Fruit fly (Drosophila melanogaster) whole organism, embryonic: Measurements from ENCODE around the gene CG14507.

Source experiments
- BEAF-32 ChIP-seq: fragments of 200-800 bp; sonication (Bioruptor generic); optimal IDR thresholded peaks from 3 replicates; lab custom pipeline; 2017; ENCODE audit warnings: missing biosample characterization, missing genetic modification characterization, mild to moderate bottlenecking, moderate library complexity, missing genetic modification reagents
- CG10147 ChIP-seq: fragments of 200-800 bp; sonication (Bioruptor generic); optimal IDR thresholded peaks from 2 replicates; lab custom pipeline; 2019; ENCODE audit warnings: missing biosample characterization, mild to moderate bottlenecking, missing genetic modification characterization, moderate library complexity
- CG11695 ChIP-seq: fragments of 200-800 bp; sonication (Bioruptor generic); IDR thresholded peaks from 3 replicates; pipeline ENCODE4 v1.3.6; 2022; ENCODE audit warnings: missing biosample characterization, missing genetic modification characterization
- CG12155 ChIP-seq: fragments of 200-800 bp; sonication (Bioruptor generic); optimal IDR thresholded peaks from 3 replicates; lab custom pipeline; 2016; ENCODE audit warnings: missing biosample characterization, missing genetic modification characterization
- CG15514 ChIP-seq: fragments of 200-800 bp; sonication (Bioruptor generic); optimal IDR thresholded peaks from 3 replicates; lab custom pipeline; 2017; ENCODE audit warnings: missing biosample characterization, missing genetic modification characterization, mild to moderate bottlenecking, moderate library complexity, missing genetic modification reagents
- CG16813 ChIP-seq: fragments of 200-800 bp; sonication (Bioruptor generic); IDR thresholded peaks from 3 replicates; pipeline ENCODE4 v1.3.6; 2022; ENCODE audit warnings: missing biosample characterization, missing genetic modification characterization; ENCODE audit not compliant: partially characterized antibody
- CG17186 ChIP-seq: fragments of 200-800 bp; sonication (Bioruptor generic); optimal IDR thresholded peaks from 3 replicates; lab custom pipeline; 2017; ENCODE audit warnings: missing biosample characterization, missing genetic modification reagents, missing genetic modification characterization
- CG2120 ChIP-seq: fragments of 200-800 bp; sonication (Bioruptor generic); optimal IDR thresholded peaks from 3 replicates; lab custom pipeline; 2016; ENCODE audit warnings: missing biosample characterization, missing genetic modification characterization
- CG2712 ChIP-seq: fragments of 200-800 bp; optimal IDR thresholded peaks from 3 replicates; lab custom pipeline; 2019; ENCODE audit warnings: missing biosample characterization, mild to moderate bottlenecking, missing genetic modification characterization, moderate library complexity
- CG32532 ChIP-seq: fragments of 200-800 bp; sonication (Bioruptor generic); IDR thresholded peaks from 2 replicates; pipeline ENCODE4 v1.3.6; 2022; ENCODE audit warnings: missing biosample characterization, missing genetic modification characterization
- CG34224 ChIP-seq: fragments of 200-800 bp; sonication (Bioruptor generic); IDR thresholded peaks from 3 replicates; pipeline ENCODE4 v1.3.6; 2022; ENCODE audit warnings: missing biosample characterization, missing genetic modification characterization; ENCODE audit not compliant: partially characterized antibody
- CG4617 ChIP-seq: fragments of 200-800 bp; sonication (Bioruptor generic); optimal IDR thresholded peaks from 3 replicates; lab custom pipeline; 2016; ENCODE audit warnings: missing biosample characterization, missing genetic modification characterization, borderline replicate concordance
- CG6791 ChIP-seq: fragments of 200-800 bp; sonication (Bioruptor generic); IDR thresholded peaks from 3 replicates; pipeline ENCODE4 v1.3.6; 2022; ENCODE audit warnings: missing biosample characterization, missing genetic modification characterization; ENCODE audit not compliant: partially characterized antibody
- CG7963 ChIP-seq: fragments of 200-800 bp; sonication (Bioruptor generic); IDR thresholded peaks from 3 replicates; pipeline ENCODE4 v1.3.6; 2022; ENCODE audit warnings: missing biosample characterization, missing genetic modification characterization; ENCODE audit not compliant: partially characterized antibody
- CG7987 ChIP-seq: fragments of 200-800 bp; sonication (Bioruptor generic); optimal IDR thresholded peaks from 2 replicates; lab custom pipeline; 2018; ENCODE audit warnings: missing biosample characterization, mild to moderate bottlenecking, missing genetic modification characterization, moderate library complexity
- Dll ChIP-seq: fragments of 200-800 bp; sonication (Bioruptor generic); IDR thresholded peaks from 4 replicates; pipeline ENCODE4 v1.3.6; 2022; ENCODE audit warnings: missing biosample characterization, missing genetic modification characterization; ENCODE audit not compliant: partially characterized antibody
- Doc3 ChIP-seq: fragments of 200-800 bp; sonication (Bioruptor generic); IDR thresholded peaks from 3 replicates; pipeline ENCODE4 v1.3.6; 2022; ENCODE audit warnings: missing biosample characterization, missing genetic modification characterization; ENCODE audit not compliant: partially characterized antibody
- E2f2 ChIP-seq: fragments of 200-800 bp; sonication (Bioruptor generic); IDR thresholded peaks from 2 replicates; pipeline ENCODE4 v1.3.6; 2022; ENCODE audit warnings: missing biosample characterization, missing genetic modification characterization
- Ets65A ChIP-seq: fragments of 200-800 bp; sonication (Bioruptor generic); peaks from one replicate; lab custom pipeline; 2016; ENCODE audit warnings: missing biosample characterization, missing genetic modification characterization
- Ets97D ChIP-seq: fragments of 200-800 bp; sonication (Bioruptor generic); optimal IDR thresholded peaks from 3 replicates; lab custom pipeline; 2016; ENCODE audit warnings: missing biosample characterization, missing genetic modification characterization
- Hmx ChIP-seq: fragments of 200-800 bp; sonication (Bioruptor generic); optimal IDR thresholded peaks from 2 replicates; lab custom pipeline; 2016; ENCODE audit warnings: missing biosample characterization, missing genetic modification characterization
- MESR4 ChIP-seq: fragments of 200-800 bp; sonication (Bioruptor generic); optimal IDR thresholded peaks from 2 replicates; lab custom pipeline; 2018; ENCODE audit warnings: missing biosample characterization, mild to moderate bottlenecking, missing genetic modification characterization, moderate library complexity
- MTF-1 ChIP-seq: fragments of 200-800 bp; sonication (Bioruptor generic); optimal IDR thresholded peaks from 2 replicates; lab custom pipeline; 2018; ENCODE audit warnings: missing biosample characterization, mild to moderate bottlenecking, missing genetic modification characterization, borderline replicate concordance
- NK7.1 ChIP-seq: fragments of 200-800 bp; sonication (Bioruptor generic); optimal IDR thresholded peaks from 3 replicates; lab custom pipeline; 2016; ENCODE audit warnings: missing biosample characterization, missing genetic modification characterization
- Ravus ChIP-seq: fragments of 200-800 bp; sonication (Bioruptor generic); IDR thresholded peaks from 2 replicates; pipeline ENCODE4 v1.3.6; 2022; ENCODE audit warnings: missing biosample characterization, missing genetic modification characterization
- Rfx ChIP-seq: fragments of 200-800 bp; sonication (Bioruptor generic); IDR thresholded peaks from 2 replicates; pipeline ENCODE4 v1.3.6; 2022; ENCODE audit warnings: missing biosample characterization, missing genetic modification characterization
- bbx ChIP-seq: fragments of 200-800 bp; sonication (Bioruptor generic); IDR thresholded peaks from 2 replicates; pipeline ENCODE4 v1.3.6; 2022; ENCODE audit warnings: missing biosample characterization, missing genetic modification characterization; ENCODE audit not compliant: partially characterized antibody
- chinmo ChIP-seq: fragments of 200-800 bp; sonication (Bioruptor generic); IDR thresholded peaks from 4 replicates; pipeline ENCODE4 v1.3.6; 2022; ENCODE audit warnings: missing biosample characterization, missing genetic modification characterization; ENCODE audit not compliant: partially characterized antibody
- gro ChIP-seq: fragments of 200-800 bp; sonication (Bioruptor generic); optimal IDR thresholded peaks from 2 replicates; lab custom pipeline; 2016; ENCODE audit warnings: missing biosample characterization, missing genetic modification characterization
- hb ChIP-seq: fragments of 200-800 bp; sonication (Bioruptor generic); IDR thresholded peaks from 3 replicates; pipeline ENCODE4 v1.3.6; 2022; ENCODE audit warnings: missing biosample characterization, missing genetic modification characterization; ENCODE audit not compliant: partially characterized antibody
- inv ChIP-seq: fragments of 200-800 bp; sonication (Bioruptor generic); IDR thresholded peaks from 2 replicates; pipeline ENCODE4 v1.3.6; 2022; ENCODE audit warnings: missing biosample characterization, missing genetic modification characterization; ENCODE audit not compliant: partially characterized antibody
- knrl ChIP-seq: fragments of 200-800 bp; sonication (Bioruptor generic); IDR thresholded peaks from 3 replicates; pipeline ENCODE4 v1.3.6; 2022; ENCODE audit warnings: missing biosample characterization, missing genetic modification characterization; ENCODE audit not compliant: partially characterized antibody
- lab ChIP-seq: fragments of 200-800 bp; sonication (Bioruptor generic); optimal IDR thresholded peaks from 3 replicates; lab custom pipeline; 2017; ENCODE audit warnings: missing biosample characterization, missing genetic modification characterization, mild to moderate bottlenecking, moderate library complexity, missing genetic modification reagents
- lmd ChIP-seq: fragments of 200-800 bp; sonication (Bioruptor generic); IDR thresholded peaks from 2 replicates; pipeline ENCODE4 v1.3.6; 2022; ENCODE audit warnings: missing biosample characterization, missing genetic modification characterization
- mirr ChIP-seq: fragments of 200-800 bp; sonication (Bioruptor generic); optimal IDR thresholded peaks from 3 replicates; lab custom pipeline; 2018; ENCODE audit warnings: missing biosample characterization, mild to moderate bottlenecking, missing genetic modification characterization
- onecut ChIP-seq: fragments of 200-800 bp; sonication (Bioruptor generic); IDR thresholded peaks from 2 replicates; pipeline ENCODE4 v1.3.6; 2022; ENCODE audit warnings: missing biosample characterization, missing genetic modification characterization
- org-1 ChIP-seq: fragments of 200-800 bp; sonication (Bioruptor generic); optimal IDR thresholded peaks from 2 replicates; lab custom pipeline; 2017; ENCODE audit warnings: missing biosample characterization, missing genetic modification characterization
- pzg ChIP-seq: fragments of 200-800 bp; sonication (Bioruptor generic); optimal IDR thresholded peaks from 3 replicates; lab custom pipeline; 2018; ENCODE audit warnings: missing biosample characterization, mild to moderate bottlenecking, missing genetic modification characterization, moderate library complexity
- row ChIP-seq: fragments of 200-800 bp; sonication (Bioruptor generic); IDR thresholded peaks from 3 replicates; pipeline ENCODE4 v1.3.6; 2022; ENCODE audit warnings: missing biosample characterization, missing genetic modification characterization
- sna ChIP-seq: fragments of 200-800 bp; sonication (Bioruptor generic); IDR thresholded peaks from 2 replicates; pipeline ENCODE4 v1.3.6; 2022; ENCODE audit warnings: missing biosample characterization, missing genetic modification characterization; ENCODE audit not compliant: partially characterized antibody
- sob ChIP-seq: fragments of 200-800 bp; sonication (Bioruptor generic); IDR thresholded peaks from 2 replicates; pipeline ENCODE4 v1.3.6; 2022; ENCODE audit warnings: missing biosample characterization, missing genetic modification characterization
- stwl ChIP-seq: fragments of 200-800 bp; sonication (Bioruptor generic); optimal IDR thresholded peaks from 3 replicates; lab custom pipeline; 2018; ENCODE audit warnings: missing biosample characterization, mild to moderate bottlenecking, missing genetic modification characterization, moderate library complexity
- vnd ChIP-seq: fragments of 200-800 bp; sonication (Bioruptor generic); IDR thresholded peaks from 3 replicates; pipeline ENCODE4 v1.3.6; 2022; ENCODE audit warnings: missing biosample characterization, missing genetic modification characterization; ENCODE audit not compliant: partially characterized antibody

CG14507 gene

dm6 chr3R:29228745-29229448 lies 1.4 kb upstream of the CG14507 start, which contains the start of gene Usp1 (continued):
- TF ChIP-seq MESR4 (GFP tag; lab: Kevin White, UChicago) (peak; percentile 93), CG32532 (GFP tag; lab: Robert Waterston, UW) (no peak), CG7987 (GFP tag; lab: Kevin White, UChicago) (peak; percentile 26), Dll (GFP tag; lab: Robert Waterston, UW) (peak; percentile 91), lmd (GFP tag; lab: Robert Waterston, UW) (no peak), CG4617 (GFP tag; lab: Kevin White, UChicago) (peak; percentile 92), CG12155 (GFP tag; lab: Kevin White, UChicago) (peak; percentile 99), inv (GFP tag; lab: Robert Waterston, UW) (peak; percentile 93), Ets97D (GFP tag; lab: Kevin White, UChicago) (peak; percentile 76)

dm6 chr3R:29222891-29223842 lies 4.4 kb downstream of the CG14507 start, which contains the start of the genes Cisd2 and Brd8:
Gene Cisd2 (minus strand): TSS chr3R:29223428.
Gene Brd8 (plus strand): TSS chr3R:29223485.
- TF ChIP-seq CG6791 (GFP tag; lab: Robert Waterston, UW) (peak; percentile 98), CG7963 (GFP tag; lab: Robert Waterston, UW) (peak; percentile 98), CG16813 (GFP tag; lab: Robert Waterston, UW) (peak; percentile 92), row (peak; percentile 31; the same call in 1 of the 3 replicates), bbx (GFP tag; lab: Robert Waterston, UW) (peak; percentile 97), CG34224 (GFP tag; lab: Robert Waterston, UW) (peak; percentile 98), vnd (GFP tag; lab: Robert Waterston, UW) (peak; percentile 93), BEAF-32 (GFP tag; lab: Kevin White, UChicago) (peak; percentile 91), stwl (peak; percentile 90), gro (GFP tag; lab: Kevin White, UChicago) (peak; percentile 26), sob (GFP tag; lab: Robert Waterston, UW) (0 out of 2 replicates have a peak, but pooled peaks have one; percentile 27), Ets65A (GFP tag; lab: Kevin White, UChicago) (peak; percentile 36), NK7.1 (no peak), pzg (GFP tag; lab: Kevin White, UChicago) (peak; percentile 91), CG2120 (GFP tag; lab: Kevin White, UChicago) (peak; percentile 7), MESR4 (GFP tag; lab: Kevin White, UChicago) (peak; percentile 78), sna (GFP tag; lab: Robert Waterston, UW) (peak; percentile 87), onecut (peak; percentile 86), chinmo (GFP tag; lab: Robert Waterston, UW) (peak; percentile 97), hb (GFP tag; lab: Robert Waterston, UW) (peak; percentile 96), knrl (GFP tag; lab: Robert Waterston, UW) (peak; percentile 88), Doc3 (GFP tag; lab: Robert Waterston, UW) (peak; percentile 76), Ravus (GFP tag; lab: Robert Waterston, UW) (no peak), CG10147 (no peak), CG17186 (GFP tag; lab: Kevin White, UChicago) (peak; percentile 89), CG15514 (GFP tag; lab: Kevin White, UChicago) (peak; percentile 84), mirr (peak; percentile 12), E2f2 (GFP tag; lab: Robert Waterston, UW) (peak; percentile 62), CG11695 (GFP tag; lab: Robert Waterston, UW) (no peak), Rfx (GFP tag; lab: Robert Waterston, UW) (peak; percentile 21; the same call in 1 of the 2 replicates), Hmx (GFP tag; lab: Kevin White, UChicago) (no peak), CG2712 (tag; lab: Kevin White, UChicago) (peak; percentile 29), org-1 (GFP tag; lab: Kevin White, UChicago) (no peak), lab (GFP tag; lab: Kevin White, UChicago) (no peak), MTF-1 (GFP tag; lab: Kevin White, UChicago) (no peak)
